Fruit fly (Drosophila melanogaster) whole organism, embryonic: Measurements from ENCODE around the gene BOD1.
A peak's percentile ranks its signal among the peaks of the same experiment; 100 is the strongest.

ENCODE experiments used
- BtbVII ChIP-seq: fragments of 200-800 bp; sonication (Bioruptor generic); optimal IDR thresholded peaks from 3 replicates; lab custom pipeline; 2017; ENCODE audit warnings: missing biosample characterization, mild to moderate bottlenecking, missing genetic modification characterization
- CG10543 ChIP-seq: fragments of 200-800 bp; sonication (Bioruptor generic); optimal IDR thresholded peaks from 3 replicates; lab custom pipeline; 2017; ENCODE audit warnings: missing biosample characterization, mild to moderate bottlenecking, missing genetic modification characterization, moderate library complexity
- CG11085 ChIP-seq: fragments of 200-800 bp; sonication (Bioruptor generic); IDR thresholded peaks from 2 replicates; pipeline ENCODE4 v1.3.6; 2022; ENCODE audit warnings: missing biosample characterization, missing genetic modification characterization
- CG11723 ChIP-seq: fragments of 200-800 bp; sonication (Bioruptor generic); optimal IDR thresholded peaks from 2 replicates; lab custom pipeline; 2017; ENCODE audit warnings: missing biosample characterization, mild to moderate bottlenecking, missing genetic modification characterization
- CG12744 ChIP-seq: fragments of 200-800 bp; sonication (Bioruptor generic); optimal IDR thresholded peaks from 2 replicates; lab custom pipeline; 2016; ENCODE audit warnings: missing biosample characterization, missing genetic modification characterization
- CG12942 ChIP-seq: fragments of 200-800 bp; sonication (Bioruptor generic); optimal IDR thresholded peaks from 3 replicates; lab custom pipeline; 2016; ENCODE audit warnings: missing biosample characterization, missing genetic modification characterization
- CG14014 ChIP-seq: fragments of 200-800 bp; sonication (Bioruptor generic); IDR thresholded peaks from 2 replicates; pipeline ENCODE4 v1.3.6; 2022; ENCODE audit warnings: missing biosample characterization, missing genetic modification characterization
- CG15479 ChIP-seq: fragments of 200-800 bp; sonication (Bioruptor generic); optimal IDR thresholded peaks from 3 replicates; lab custom pipeline; 2019; ENCODE audit warnings: missing biosample characterization, mild to moderate bottlenecking, missing genetic modification characterization, moderate library complexity
- CG17361 ChIP-seq: fragments of 200-800 bp; sonication (Bioruptor generic); IDR thresholded peaks from 3 replicates; pipeline ENCODE4 v1.3.6; 2022; ENCODE audit warnings: missing biosample characterization, missing genetic modification characterization
- CG17612 ChIP-seq: fragments of 200-800 bp; sonication (Bioruptor generic); IDR thresholded peaks from 2 replicates; pipeline ENCODE4 v1.3.6; 2022; ENCODE audit warnings: missing biosample characterization, missing genetic modification characterization
- CG17912 ChIP-seq: fragments of 200-800 bp; sonication (Bioruptor generic); optimal IDR thresholded peaks from 2 replicates; lab custom pipeline; 2018; ENCODE audit warnings: missing biosample characterization, mild to moderate bottlenecking, missing genetic modification characterization
- CG18476 ChIP-seq: fragments of 200-800 bp; sonication (Bioruptor generic); optimal IDR thresholded peaks from 2 replicates; lab custom pipeline; 2016; ENCODE audit warnings: missing biosample characterization, mild to moderate bottlenecking, missing genetic modification characterization
- CG18764 ChIP-seq: fragments of 200-800 bp; sonication (Bioruptor generic); optimal IDR thresholded peaks from 3 replicates; lab custom pipeline; 2016; ENCODE audit warnings: missing biosample characterization, missing genetic modification characterization
- CG2202 ChIP-seq: fragments of 200-800 bp; sonication (Bioruptor generic); optimal IDR thresholded peaks from 2 replicates; lab custom pipeline; 2018; ENCODE audit warnings: missing biosample characterization, mild to moderate bottlenecking, missing genetic modification characterization
- CG2875 ChIP-seq: fragments of 200-800 bp; sonication (Bioruptor generic); optimal IDR thresholded peaks from 2 replicates; lab custom pipeline; 2017; ENCODE audit warnings: missing biosample characterization, mild to moderate bottlenecking, missing genetic modification characterization, missing genetic modification reagents
- CG31224 ChIP-seq: fragments of 200-800 bp; sonication (Bioruptor generic); IDR thresholded peaks from 2 replicates; pipeline ENCODE4 v1.3.6; 2022; ENCODE audit warnings: missing biosample characterization, missing genetic modification characterization
- CG31441 ChIP-seq: fragments of 200-800 bp; sonication (Bioruptor generic); IDR thresholded peaks from 2 replicates; pipeline ENCODE4 v1.3.6; 2022; ENCODE audit warnings: missing biosample characterization, missing genetic modification characterization
- CG3163 ChIP-seq: fragments of 200-800 bp; sonication (Bioruptor generic); optimal IDR thresholded peaks from 3 replicates; lab custom pipeline; 2016; ENCODE audit warnings: missing biosample characterization, missing genetic modification characterization
- CG3838 ChIP-seq: fragments of 200-800 bp; sonication (Bioruptor generic); optimal IDR thresholded peaks from 3 replicates; lab custom pipeline; 2016; ENCODE audit warnings: missing biosample characterization, missing genetic modification characterization
- CG8388 ChIP-seq: fragments of 200-800 bp; sonication (Bioruptor generic); optimal IDR thresholded peaks from 2 replicates; lab custom pipeline; 2019; ENCODE audit warnings: missing biosample characterization, mild to moderate bottlenecking, missing genetic modification characterization, moderate library complexity
- CG9817 ChIP-seq: fragments of 200-800 bp; sonication (Bioruptor generic); optimal IDR thresholded peaks from 2 replicates; lab custom pipeline; 2018; ENCODE audit warnings: missing biosample characterization, mild to moderate bottlenecking, missing genetic modification characterization, moderate library complexity
- Chrac-16 ChIP-seq: fragments of 200-800 bp; sonication (Bioruptor generic); optimal IDR thresholded peaks from 3 replicates; lab custom pipeline; 2016; ENCODE audit warnings: missing biosample characterization, missing genetic modification characterization
- Hr51 ChIP-seq, 2 experiments: fragments of 200-800 bp; sonication (Bioruptor generic); optimal IDR thresholded peaks; 2 replicates in 1 of 2; 3 replicates in 1 of 2; lab custom pipeline; 2016 to 2018; ENCODE audit warnings: missing biosample characterization in 2 of 2, missing genetic modification characterization in 2 of 2, mild to moderate bottlenecking in 1 of 2, moderate library complexity in 1 of 2
- Myb ChIP-seq: fragments of 200-800 bp; sonication (Bioruptor generic); optimal IDR thresholded peaks from 2 replicates; lab custom pipeline; 2016; ENCODE audit warnings: missing biosample characterization, missing genetic modification characterization
- NC2α ChIP-seq: fragments of 200-800 bp; sonication (Bioruptor generic); optimal IDR thresholded peaks from 2 replicates; lab custom pipeline; 2016; ENCODE audit warnings: missing biosample characterization, missing genetic modification characterization
- NFAT ChIP-seq: fragments of 200-800 bp; sonication (Bioruptor generic); IDR thresholded peaks from 2 replicates; pipeline ENCODE4 v1.3.6; 2022; ENCODE audit warnings: missing biosample characterization, missing genetic modification characterization
- Side ChIP-seq: fragments of 200-800 bp; sonication (Bioruptor generic); optimal IDR thresholded peaks from 2 replicates; lab custom pipeline; 2016; ENCODE audit warnings: missing biosample characterization, missing genetic modification characterization
- Stat92E ChIP-seq, 3 experiments: fragments of >200 bp in 2 of 3; fragments of 200-800 bp in 1 of 3; sonication (Bioruptor generic) in 1 of 3; optimal IDR thresholded peaks; 2 replicates each; lab custom pipeline; 2017 to 2019; ENCODE audit warnings: missing biosample characterization in 3 of 3, missing genetic modification characterization in 3 of 3, mild to moderate bottlenecking in 1 of 3, moderate library complexity in 1 of 3
- Usf ChIP-seq: fragments of 200-800 bp; sonication (Bioruptor generic); optimal IDR thresholded peaks from 2 replicates; lab custom pipeline; 2017; ENCODE audit warnings: missing genotype, missing biosample characterization, missing genetic modification characterization
- Vsx1 ChIP-seq: fragments of 200-800 bp; sonication (Bioruptor generic); optimal IDR thresholded peaks from 2 replicates; lab custom pipeline; 2017; ENCODE audit warnings: missing biosample characterization, mild to moderate bottlenecking, missing genetic modification characterization, missing genetic modification reagents
- ab ChIP-seq: fragments of 200-800 bp; sonication (Bioruptor generic); optimal IDR thresholded peaks from 2 replicates; lab custom pipeline; 2016; ENCODE audit warnings: missing biosample characterization, missing genetic modification characterization
- abd-A ChIP-seq: fragments of 200-800 bp; sonication (Bioruptor generic); optimal IDR thresholded peaks from 3 replicates; lab custom pipeline; 2019; ENCODE audit warnings: missing biosample characterization, mild to moderate bottlenecking, missing genetic modification characterization, moderate library complexity
- ara ChIP-seq: fragments of 200-800 bp; sonication (Bioruptor generic); IDR thresholded peaks from 2 replicates; pipeline ENCODE4 v1.3.6; 2022; ENCODE audit warnings: missing biosample characterization, missing genetic modification characterization
- ash1 ChIP-seq: fragments of 200-800 bp; sonication (Bioruptor generic); optimal IDR thresholded peaks from 2 replicates; lab custom pipeline; 2018; ENCODE audit warnings: missing biosample characterization, mild to moderate bottlenecking, missing genetic modification characterization
- bbx ChIP-seq: fragments of 200-800 bp; sonication (Bioruptor generic); IDR thresholded peaks from 2 replicates; pipeline ENCODE4 v1.3.6; 2022; ENCODE audit warnings: missing biosample characterization, missing genetic modification characterization; ENCODE audit not compliant: partially characterized antibody
- eve ChIP-seq, 2 experiments: fragments of >200 bp; optimal IDR thresholded peaks; 2 replicates each; lab custom pipeline; 2017; ENCODE audit warnings: missing biosample characterization in 2 of 2, missing genetic modification characterization in 2 of 2
- exex ChIP-seq: fragments of 200-800 bp; sonication (Bioruptor generic); optimal IDR thresholded peaks from 4 replicates; lab custom pipeline; 2018; ENCODE audit warnings: missing biosample characterization, mild to moderate bottlenecking, missing genetic modification characterization, moderate library complexity
- fd102C ChIP-seq: fragments of 200-800 bp; sonication (Bioruptor generic); optimal IDR thresholded peaks from 2 replicates; lab custom pipeline; 2018; ENCODE audit warnings: missing biosample characterization, mild to moderate bottlenecking, missing genetic modification characterization, moderate library complexity
- fu2 ChIP-seq: fragments of 200-800 bp; sonication (Bioruptor generic); optimal IDR thresholded peaks from 2 replicates; lab custom pipeline; 2016; ENCODE audit warnings: missing biosample characterization, missing genetic modification characterization
- hb ChIP-seq: fragments of 200-800 bp; sonication (Bioruptor generic); IDR thresholded peaks from 3 replicates; pipeline ENCODE4 v1.3.6; 2022; ENCODE audit warnings: missing biosample characterization, missing genetic modification characterization; ENCODE audit not compliant: partially characterized antibody
- ind ChIP-seq: fragments of 200-800 bp; sonication (Bioruptor generic); optimal IDR thresholded peaks from 3 replicates; lab custom pipeline; 2016; ENCODE audit warnings: missing biosample characterization, missing genetic modification characterization
- ken ChIP-seq: fragments of 200-800 bp; sonication (Bioruptor generic); IDR thresholded peaks from 3 replicates; pipeline ENCODE4 v1.3.6; 2022; ENCODE audit warnings: missing biosample characterization, missing genetic modification characterization
- nau ChIP-seq: fragments of 200-800 bp; sonication (Bioruptor generic); optimal IDR thresholded peaks from 3 replicates; lab custom pipeline; 2017; ENCODE audit warnings: missing biosample characterization, mild to moderate bottlenecking, missing genetic modification characterization, missing genetic modification reagents
- p53 ChIP-seq: fragments of 200-800 bp; sonication (Bioruptor generic); optimal IDR thresholded peaks from 2 replicates; lab custom pipeline; 2016; ENCODE audit warnings: missing biosample characterization, missing genetic modification characterization
- pita ChIP-seq: fragments of 200-800 bp; sonication (Bioruptor generic); optimal IDR thresholded peaks from 2 replicates; lab custom pipeline; 2017; ENCODE audit warnings: missing biosample characterization, mild to moderate bottlenecking, missing genetic modification characterization
- shn ChIP-seq: fragments of 200-800 bp; sonication (Bioruptor generic); optimal IDR thresholded peaks from 3 replicates; lab custom pipeline; 2016; ENCODE audit warnings: missing biosample characterization, missing genetic modification characterization
- so ChIP-seq: fragments of 200-800 bp; sonication (Bioruptor generic); IDR thresholded peaks from 3 replicates; pipeline ENCODE4 v1.3.6; 2022; ENCODE audit warnings: missing biosample characterization, missing genetic modification characterization
- sr ChIP-seq: fragments of 200-800 bp; sonication (Bioruptor generic); IDR thresholded peaks from 3 replicates; pipeline ENCODE4 v1.3.6; 2022; ENCODE audit warnings: missing biosample characterization, missing genetic modification characterization
- stc ChIP-seq: fragments of 200-800 bp; sonication (Bioruptor generic); IDR thresholded peaks from 2 replicates; pipeline ENCODE4 v1.3.6; 2022; ENCODE audit warnings: missing biosample characterization, missing genetic modification characterization
- tx ChIP-seq: fragments of 200-800 bp; sonication (Bioruptor generic); optimal IDR thresholded peaks from 2 replicates; lab custom pipeline; 2016; ENCODE audit warnings: missing biosample characterization, missing genetic modification characterization
- zfh2 ChIP-seq: fragments of 200-800 bp; sonication (Bioruptor generic); optimal IDR thresholded peaks from 2 replicates; lab custom pipeline; 2016; ENCODE audit warnings: missing biosample characterization, missing genetic modification characterization

Gene BOD1

DNA sequence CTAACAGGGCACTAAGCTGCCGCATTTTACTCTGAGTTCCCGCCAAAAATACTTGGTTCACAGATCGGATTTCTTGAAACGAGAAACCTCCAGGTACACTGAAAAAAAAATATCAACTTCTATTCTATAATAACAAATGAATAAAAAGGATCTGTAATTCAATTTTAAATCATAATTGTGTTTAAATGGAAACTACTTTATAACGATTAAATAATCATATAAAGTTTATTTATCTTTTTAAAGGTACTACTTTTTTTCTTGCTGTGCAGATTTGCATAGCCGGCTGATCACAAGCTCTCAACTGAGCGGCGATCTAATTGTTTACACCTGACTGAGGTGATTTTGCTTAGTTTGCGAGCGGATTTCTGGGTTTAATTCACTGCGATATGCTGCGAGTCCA, 49.3 kb downstream of the BOD1 start (continued):
- TF ChIP-seq CG15479 (GFP tag; lab: Kevin White, UChicago) (no peak), CG2875 (GFP tag; lab: Kevin White, UChicago) (peak; percentile 35), CG31441 (GFP tag; lab: Robert Waterston, UW) (peak; percentile 74), Chrac-16 (GFP tag; lab: Kevin White, UChicago) (peak; percentile 53), zfh2 (GFP tag; lab: Kevin White, UChicago) (peak; percentile 2), CG14014 (GFP tag; lab: Robert Waterston, UW) (peak; percentile 77), ken (GFP tag; lab: Robert Waterston, UW) (no peak; the same call in 2 of the 3 replicates), NC2α (GFP tag; lab: Kevin White, UChicago) (no peak), p53 (GFP tag; lab: Kevin White, UChicago) (no peak), CG18476 (peak; percentile 24), Stat92E (GFP tag; optimal IDR thresholded peaks at IDR 0.05; lab: Kevin White, UChicago) (no peak), CG3838 (no peak), shn (GFP tag; lab: Kevin White, UChicago) (no peak), hb (no peak), CG17361 (GFP tag; lab: Robert Waterston, UW) (peak; percentile 78), ind (GFP tag; lab: Kevin White, UChicago) (peak; percentile 65), ab (GFP tag; lab: Kevin White, UChicago) (no peak), CG11723 (GFP tag; lab: Kevin White, UChicago) (no peak), fd102C (GFP tag; lab: Kevin White, UChicago) (no peak), eve (GFP tag; optimal IDR thresholded peaks at IDR 0.05; lab: Kevin White, UChicago) (peak in 1 of 2 experiments; percentile 76), CG18764 (GFP tag; lab: Kevin White, UChicago) (peak; percentile 15), BtbVII (GFP tag; lab: Kevin White, UChicago) (peak; percentile 29), fu2 (GFP tag; lab: Kevin White, UChicago) (no peak), pita (GFP tag; lab: Kevin White, UChicago) (no peak), CG2202 (peak; percentile 2), exex (tag; lab: Kevin White, UChicago) (no peak), bbx (GFP tag; lab: Robert Waterston, UW) (no peak), Usf (GFP tag; lab: Kevin White, UChicago) (no peak), Side (no peak), CG12942 (GFP tag; lab: Kevin White, UChicago) (peak; percentile 21), CG8388 (GFP tag; lab: Kevin White, UChicago) (peak; percentile 68), CG10543 (GFP tag; lab: Kevin White, UChicago) (no peak), CG17612 (GFP tag; lab: Robert Waterston, UW) (peak; percentile 54), nau (GFP tag; lab: Kevin White, UChicago) (no peak), Hr51 (GFP tag; optimal IDR thresholded peaks at IDR 0.05; lab: Kevin White, UChicago) (peak in 1 of 2 experiments; percentile 78), stc (0 out of 2 replicates have a peak, but pooled peaks have one; percentile 38), CG3163 (GFP tag; lab: Kevin White, UChicago) (no peak), NFAT (GFP tag; lab: Robert Waterston, UW) (peak; percentile 30; the same call in 1 of the 2 replicates), CG17912 (GFP tag; lab: Kevin White, UChicago) (no peak), abd-A (tag; lab: Kevin White, UChicago) (no peak), Myb (GFP tag; lab: Kevin White, UChicago) (no peak), ara (GFP tag; lab: Robert Waterston, UW) (peak; percentile 32; the same call in 1 of the 2 replicates), tx (GFP tag; lab: Kevin White, UChicago) (no peak), CG9817 (tag; lab: Kevin White, UChicago) (peak; percentile 70), CG11085 (GFP tag; lab: Robert Waterston, UW) (0 out of 2 replicates have a peak, but pooled peaks have one; percentile 50), ash1 (GFP tag; lab: Kevin White, UChicago) (no peak), sr (no peak), CG31224 (peak; percentile 69), Vsx1 (GFP tag; lab: Kevin White, UChicago) (peak; percentile 20), CG12744 (GFP tag; lab: Kevin White, UChicago) (no peak), so (GFP tag; lab: Robert Waterston, UW) (peak; percentile 69; the same call in 2 of the 3 replicates)
